Worm (Caenorhabditis elegans): Measurements from ENCODE around the gene vwa-8.
A peak's percentile ranks its signal among the peaks of the same experiment; 100 is the strongest.

vwa-8 gene

ce11 chrX:12965163-12965562 is 26.1 kb upstream of the vwa-8 start, which contains the start of gene frpr-2:
TSS of gene frpr-2 (plus strand) at chrX:12965463.
- TF ChIP-seq nhr-77 (tag; optimal IDR thresholded peaks at IDR 0.05): no peak

- TF ChIP-seq nhr-77 (tag; optimal IDR thresholded peaks at IDR 0.05): no peak
- TF ChIP-seq Y55F3AM.14 (GFP tag; optimal IDR thresholded peaks at IDR 0.05): peak; percentile 10
- TF ChIP-seq sma-9 (GFP tag; optimal IDR thresholded peaks at IDR 0.05): peak; percentile 84
- no peak for TF ChIP-seq sma-9 (tag; optimal IDR thresholded peaks at IDR 0.05)
- TF ChIP-seq elt-1 (tag; optimal IDR thresholded peaks at IDR 0.05): no peak
- no peak for TF ChIP-seq ztf-1 (GFP tag; conservative IDR thresholded peaks at IDR 0.05)
- TF ChIP-seq blmp-1 (tag; optimal IDR thresholded peaks at IDR 0.05; ENCODE audit: insufficient read depth): peak; percentile 34
- peak; percentile 39 for TF ChIP-seq ztf-4 (tag; optimal IDR thresholded peaks at IDR 0.05)
- TF ChIP-seq nhr-23 (tag; optimal IDR thresholded peaks at IDR 0.05): no peak
- no peak for TF ChIP-seq ceh-16 (tag; optimal IDR thresholded peaks at IDR 0.05)
- no peak for TF ChIP-seq nhr-25 (tag; optimal IDR thresholded peaks at IDR 0.05)
- TF ChIP-seq elt-3 (tag; optimal IDR thresholded peaks at IDR 0.05): no peak
- no peak for TF ChIP-seq nhr-11 (tag; optimal IDR thresholded peaks at IDR 0.05)
- no peak for TF ChIP-seq R02D3.7 (tag; optimal IDR thresholded peaks at IDR 0.05)
- TF ChIP-seq nhr-10 (tag; optimal IDR thresholded peaks at IDR 0.05): no peak
- no peak for TF ChIP-seq skn-1 (tag; optimal IDR thresholded peaks at IDR 0.05)
- no peak for TF ChIP-seq unc-62 (GFP tag; optimal IDR thresholded peaks at IDR 0.05)
- TF ChIP-seq snpc-4 (tag; optimal IDR thresholded peaks at IDR 0.05): peak; percentile 17
- peak; percentile 91 for TF ChIP-seq nhr-129 (tag; optimal IDR thresholded peaks at IDR 0.05)
- no peak for TF ChIP-seq unc-39 (tag; optimal IDR thresholded peaks at IDR 0.05)
- no peak for TF ChIP-seq nhr-237 (tag; optimal IDR thresholded peaks at IDR 0.05)
- peak; percentile 80 for TF ChIP-seq crh-2 (tag; optimal IDR thresholded peaks at IDR 0.05)
- TF ChIP-seq ceh-82 (tag; optimal IDR thresholded peaks at IDR 0.05): no peak
- TF ChIP-seq ztf-11 (tag; optimal IDR thresholded peaks at IDR 0.05): no peak
- no peak for TF ChIP-seq lin-39 (tag; optimal IDR thresholded peaks at IDR 0.05)
- TF ChIP-seq nhr-6 (tag; optimal IDR thresholded peaks at IDR 0.05): peak; percentile 84
- TF ChIP-seq sma-3 (GFP tag; optimal IDR thresholded peaks at IDR 0.05): peak; percentile 75
- no peak for TF ChIP-seq nhr-12 (tag; optimal IDR thresholded peaks at IDR 0.05)
- TF ChIP-seq gmeb-1 (tag; optimal IDR thresholded peaks at IDR 0.05): peak; percentile 76
- TF ChIP-seq egl-27 (tag; optimal IDR thresholded peaks at IDR 0.05): peak; percentile 53
- peak; percentile 63 for TF ChIP-seq fos-1 (tag; optimal IDR thresholded peaks at IDR 0.05)
- no peak for TF ChIP-seq mbf-1 (tag; optimal IDR thresholded peaks at IDR 0.05)
- TF ChIP-seq mdl-1 (tag; optimal IDR thresholded peaks at IDR 0.05): peak in 1 of 2 experiments; percentile 16
- no peak for TF ChIP-seq peb-1 (tag; optimal IDR thresholded peaks at IDR 0.05)
- TF ChIP-seq lin-11 (tag; optimal IDR thresholded peaks at IDR 0.05): peak; percentile 73
- TF ChIP-seq lsy-2 (tag; optimal IDR thresholded peaks at IDR 0.05): peak; percentile 12 to 84
- peak; percentile 84 for TF ChIP-seq lin-13 (GFP tag; optimal IDR thresholded peaks at IDR 0.05)
- peak; percentile 73 for TF ChIP-seq F13H6.1 (tag; optimal IDR thresholded peaks at IDR 0.05)
- TF ChIP-seq sem-4 (tag; optimal IDR thresholded peaks at IDR 0.05): peak; percentile 85
- TF ChIP-seq nhr-21 (tag; optimal IDR thresholded peaks at IDR 0.05): peak; percentile 81
- TF ChIP-seq alr-1 (tag; optimal IDR thresholded peaks at IDR 0.05): no peak
- TF ChIP-seq dmd-4 (tag; optimal IDR thresholded peaks at IDR 0.05): no peak
- TF ChIP-seq zag-1 (tag; optimal IDR thresholded peaks at IDR 0.05): peak; percentile 10
- TF ChIP-seq aly-2 (tag; optimal IDR thresholded peaks at IDR 0.05): no peak
- no peak for TF ChIP-seq ama-1 (optimal IDR thresholded peaks at IDR 0.05)
- TF ChIP-seq C34F6.9 (tag; optimal IDR thresholded peaks at IDR 0.05): peak; percentile 89
- TF ChIP-seq unc-55 (GFP tag; optimal IDR thresholded peaks at IDR 0.05): peak; percentile 71
- TF ChIP-seq mab-5 (tag; optimal IDR thresholded peaks at IDR 0.05): peak; percentile 51
- TF ChIP-seq ZK546.5 (tag; optimal IDR thresholded peaks at IDR 0.05): no peak
These were observed 15.6 kb upstream of the vwa-8 start, which contains the start of gene ppk-3 for ce11 chrX:12975595-12976089. TSS of gene ppk-3 (minus strand) at chrX:12975645.

Measured in whole organism, L2 larva.